Worm (Caenorhabditis elegans): Measurements from ENCODE around the gene irld-9.

DNA sequence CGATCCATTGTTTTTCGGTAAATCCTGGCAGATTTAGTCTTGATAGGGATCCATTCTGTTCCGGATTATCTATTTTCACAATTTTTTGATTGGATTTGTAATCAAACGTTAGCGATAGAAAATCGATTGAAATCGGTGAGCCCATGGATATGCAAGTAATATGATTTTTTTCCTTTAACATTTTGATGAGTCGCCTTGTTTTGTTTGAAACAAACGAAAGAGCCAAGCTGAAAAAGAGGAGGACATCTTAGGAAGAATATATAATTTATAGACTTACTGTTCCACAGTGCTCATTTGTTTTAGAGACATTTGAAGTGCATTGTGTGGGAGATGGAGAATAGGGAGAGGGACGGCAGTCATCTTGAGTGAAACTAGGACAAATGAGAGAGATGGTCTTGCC, 49.9 kb downstream of the irld-9 start, which contains the start of the genes fbxb-18 and fbxb-19:
- TF ChIP-seq R02D3.7 (tag; optimal IDR thresholded peaks at IDR 0.05): no peak
- TF ChIP-seq eor-1 (tag; optimal IDR thresholded peaks at IDR 0.05): no peak
- no peak for TF ChIP-seq nhr-11 (tag; optimal IDR thresholded peaks at IDR 0.05)
- no peak for TF ChIP-seq unc-62 (GFP tag; optimal IDR thresholded peaks at IDR 0.05)
- no peak for TF ChIP-seq fkh-10 (GFP tag; optimal IDR thresholded peaks at IDR 0.05)
- no peak for TF ChIP-seq ama-1 (optimal IDR thresholded peaks at IDR 0.05)
- TF ChIP-seq nhr-76 (tag; optimal IDR thresholded peaks at IDR 0.05): no peak
- TF ChIP-seq ceh-82 (tag; optimal IDR thresholded peaks at IDR 0.05): no peak
- TF ChIP-seq nhr-25 (tag; optimal IDR thresholded peaks at IDR 0.05): no peak
- no peak for TF ChIP-seq nhr-28 (tag; optimal IDR thresholded peaks at IDR 0.05)
- TF ChIP-seq ceh-16 (tag; optimal IDR thresholded peaks at IDR 0.05): no peak
- no peak for TF ChIP-seq ztf-4 (tag; optimal IDR thresholded peaks at IDR 0.05)
- TF ChIP-seq lsy-12 (tag; optimal IDR thresholded peaks at IDR 0.05): no peak
